Worm (Caenorhabditis elegans) whole organism, midembryonic: ENCODE data around the gene yju-2.

ENCODE experiments used
- T22C8.4 ChIP-seq: fragments of 200-800 bp; sonication (Bioruptor generic); IDR thresholded peaks from 2 replicates; pipeline ENCODE4 v1.3.6; 2022; ENCODE audit warnings: missing genetic modification characterization, missing compliant biosample characterization
- cog-1 ChIP-seq: sonication (generic microtip); optimal IDR thresholded peaks from 2 replicates; lab custom pipeline; 2016; ENCODE audit warnings: missing genetic modification characterization, missing compliant biosample characterization
- flt-1 ChIP-seq: fragments of 200-800 bp; sonication (Bioruptor generic); IDR thresholded peaks from 2 replicates; pipeline ENCODE4 v1.3.6; 2022; ENCODE audit warnings: missing genetic modification characterization, missing compliant biosample characterization
- klf-2 ChIP-seq: fragments of 200-800 bp; sonication (Bioruptor generic); conservative IDR thresholded peaks from 2 replicates; pipeline ENCODE4 v1.3.6; 2022; ENCODE audit warnings: missing genetic modification reagents, missing genetic modification characterization, missing compliant biosample characterization
- med-1 ChIP-seq: sonication (generic microtip); optimal IDR thresholded peaks from 2 replicates; lab custom pipeline; 2017; ENCODE audit warnings: missing genetic modification characterization, mild to moderate bottlenecking, missing compliant biosample characterization, antibody characterized with exemption, missing genetic modification reagents; ENCODE audit not compliant: insufficient read depth
- ref-1 ChIP-seq: fragments of 200-800 bp; sonication (Bioruptor generic); conservative IDR thresholded peaks from 2 replicates; pipeline ENCODE4 v1.3.6; 2022; ENCODE audit warnings: missing genetic modification reagents, missing genetic modification characterization, missing compliant biosample characterization
- tab-1 ChIP-seq: fragments of 200-800 bp; sonication (Bioruptor generic); IDR thresholded peaks from 2 replicates; pipeline ENCODE4 v1.3.6; 2022; ENCODE audit warnings: missing genetic modification characterization, missing compliant biosample characterization
- ztf-23 ChIP-seq: fragments of 200-800 bp; sonication (Bioruptor generic); IDR thresholded peaks from 2 replicates; pipeline ENCODE4 v1.3.6; 2022; ENCODE audit warnings: missing genetic modification reagents, missing genetic modification characterization, missing compliant biosample characterization
- ztf-29 ChIP-seq: fragments of 200-800 bp; sonication (Bioruptor generic); IDR thresholded peaks from 2 replicates; pipeline ENCODE4 v1.3.6; 2022; ENCODE audit warnings: missing genetic modification reagents, missing genetic modification characterization, missing compliant biosample characterization

The yju-2 gene

ce11 chrIII:7150162-7150561 is 34.0 kb upstream of the yju-2 start:
- TF ChIP-seq T22C8.4 (GFP tag; lab: Robert Waterston, UW), result no peak
- no peak for TF ChIP-seq ztf-29 (GFP tag; lab: Robert Waterston, UW)
- no peak for TF ChIP-seq tab-1 (GFP tag; lab: Robert Waterston, UW)
- no peak for TF ChIP-seq ztf-23 (GFP tag; lab: Robert Waterston, UW)
- no peak for TF ChIP-seq med-1 (GFP tag; lab: Kevin White, UChicago)
- no peak for TF ChIP-seq flt-1

DNA sequence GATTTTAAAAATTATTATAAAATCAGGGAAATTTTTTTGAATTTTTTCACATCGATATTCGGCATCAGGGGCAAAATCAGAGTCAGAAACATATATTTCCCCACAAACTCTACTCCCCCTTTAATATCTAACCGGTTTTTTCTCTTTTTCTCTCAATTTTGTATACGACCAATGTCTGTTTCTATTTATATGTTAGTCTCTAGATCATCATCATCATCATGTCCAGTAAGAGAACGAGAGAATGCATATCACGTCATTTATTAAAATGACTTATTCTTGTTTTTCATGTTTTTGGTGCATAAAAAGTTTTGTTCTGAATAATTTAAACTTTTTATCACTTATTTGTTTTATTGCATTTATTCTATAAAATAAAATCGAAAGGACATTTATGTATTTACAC is 31.6 kb upstream of the yju-2 start:
- no peak for TF ChIP-seq ztf-29 (GFP tag; lab: Robert Waterston, UW)
- no peak for TF ChIP-seq tab-1 (GFP tag; lab: Robert Waterston, UW)
- TF ChIP-seq med-1 (GFP tag; lab: Kevin White, UChicago), result no peak
- TF ChIP-seq klf-2 (GFP tag; lab: Robert Waterston, UW), result no peak
- no peak for TF ChIP-seq ref-1 (GFP tag; lab: Robert Waterston, UW)
- TF ChIP-seq ztf-23 (GFP tag; lab: Robert Waterston, UW), result no peak
- TF ChIP-seq T22C8.4 (GFP tag; lab: Robert Waterston, UW), result no peak
- TF ChIP-seq flt-1, result no peak
- TF ChIP-seq cog-1 (tag; lab: Kevin White, UChicago), result no peak

DNA sequence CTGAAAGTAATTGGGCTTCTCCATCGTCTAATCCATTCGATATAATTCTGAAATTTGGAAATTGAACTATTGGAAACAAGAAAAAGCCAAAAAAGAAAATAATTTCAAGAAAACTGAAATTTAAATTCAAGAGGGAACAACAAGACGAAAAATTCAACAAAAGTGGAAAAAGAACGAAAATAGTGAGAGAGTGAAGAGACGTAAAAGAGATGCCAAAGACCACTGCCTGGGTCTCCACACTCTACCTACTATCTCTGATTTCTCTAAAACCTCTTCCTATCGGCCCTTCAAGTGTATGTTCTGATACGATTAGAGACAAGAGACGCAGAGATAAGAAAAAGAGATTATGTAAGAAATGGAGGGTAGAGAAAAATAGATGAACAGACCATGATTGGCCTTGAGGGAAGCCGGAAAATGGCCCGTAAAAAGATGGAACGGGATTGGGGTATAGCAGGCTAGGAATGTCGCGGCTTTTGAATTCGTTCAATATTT is 30.3 kb upstream of the yju-2 start, which contains the start of gene ogt-1:
Gene ogt-1 (minus strand): TSS at position 51 of the 492 bp plus-strand sequence.
- TF ChIP-seq klf-2 (GFP tag; lab: Robert Waterston, UW), result no peak
- peak; percentile 57; the same call in 1 of the 2 replicates for TF ChIP-seq ztf-23 (GFP tag; lab: Robert Waterston, UW)
- TF ChIP-seq med-1 (GFP tag; lab: Kevin White, UChicago), result no peak
- peak; percentile 69; the same call in 1 of the 2 replicates for TF ChIP-seq ztf-29 (GFP tag; lab: Robert Waterston, UW)
- TF ChIP-seq tab-1 (GFP tag; lab: Robert Waterston, UW), result no peak
- peak; percentile 47 for TF ChIP-seq cog-1 (tag; lab: Kevin White, UChicago)
- no peak for TF ChIP-seq flt-1
- TF ChIP-seq T22C8.4 (GFP tag; lab: Robert Waterston, UW), result no peak
- TF ChIP-seq ref-1 (GFP tag; lab: Robert Waterston, UW), result no peak

DNA sequence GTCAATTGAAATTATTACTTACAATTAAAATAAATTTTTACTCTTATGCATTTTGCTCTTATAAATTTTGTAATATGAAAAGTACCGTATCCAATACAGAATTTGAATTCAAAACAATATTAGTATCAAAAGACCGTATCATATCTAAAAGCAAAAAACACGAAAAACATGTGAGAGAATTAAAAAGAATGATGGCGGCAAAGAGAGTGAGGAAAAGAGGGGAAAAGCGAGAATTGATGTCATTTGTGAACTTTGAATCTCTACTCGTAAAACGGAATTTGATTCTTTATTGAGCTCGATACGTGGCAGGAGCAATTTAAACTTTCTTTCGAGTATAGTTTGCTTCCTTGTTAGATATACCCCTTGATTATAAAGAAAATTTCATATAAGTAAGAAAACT is 29.6 kb upstream of the yju-2 start:
- no peak for TF ChIP-seq ztf-23 (GFP tag; lab: Robert Waterston, UW)
- no peak for TF ChIP-seq klf-2 (GFP tag; lab: Robert Waterston, UW)
- no peak for TF ChIP-seq ztf-29 (GFP tag; lab: Robert Waterston, UW)
- TF ChIP-seq med-1 (GFP tag; lab: Kevin White, UChicago), result no peak

DNA sequence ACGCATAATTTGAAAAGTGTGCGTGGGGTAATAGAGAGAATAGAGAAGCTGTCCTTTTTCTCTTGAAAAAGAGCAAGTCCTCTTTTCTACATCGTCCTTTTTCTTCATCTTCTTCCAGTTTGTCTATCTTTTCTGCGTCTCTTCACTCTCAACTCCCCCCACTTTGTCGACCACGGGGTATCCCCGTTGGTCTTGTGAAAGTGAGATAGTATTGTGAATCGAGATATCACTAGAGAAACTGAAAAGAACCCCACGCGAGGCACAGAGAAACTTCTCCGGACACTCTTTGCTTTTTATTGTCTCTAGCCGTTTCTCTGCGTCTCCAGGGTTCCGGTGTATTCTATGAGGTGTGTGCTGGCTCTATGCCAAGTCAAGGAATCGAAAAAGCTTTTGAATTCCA is 28.5 kb upstream of the yju-2 start:
- TF ChIP-seq ref-1 (GFP tag; lab: Robert Waterston, UW) (no peak), flt-1 (peak; percentile 73; the same call in 1 of the 2 replicates), cog-1 (tag; lab: Kevin White, UChicago) (peak; percentile 82), ztf-23 (GFP tag; lab: Robert Waterston, UW) (peak; percentile 69; the same call in 1 of the 2 replicates)

DNA sequence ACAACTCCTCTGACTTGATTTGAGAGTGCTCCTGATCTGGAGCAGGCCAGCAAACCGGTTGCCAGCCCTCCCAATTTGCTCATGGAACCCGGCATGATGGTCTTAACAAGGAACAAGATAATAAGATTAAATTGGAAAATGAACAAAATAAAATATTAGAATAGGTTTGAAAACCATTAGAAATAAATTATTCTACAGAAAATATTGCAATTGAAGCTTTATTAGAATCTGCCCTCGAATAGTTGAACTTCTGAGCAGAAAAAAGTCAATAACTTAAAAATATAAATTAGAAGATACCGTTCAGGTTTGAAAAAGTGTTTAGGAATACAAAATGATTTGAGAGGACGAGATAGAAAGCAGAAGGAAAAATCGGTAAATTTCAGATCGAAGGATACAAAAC is 25.4 kb upstream of the yju-2 start, which contains the start of gene nuo-4:
Gene nuo-4 (minus strand): TSS at position 101 of the 400 bp plus-strand sequence.
- TF ChIP-seq ref-1 (GFP tag; lab: Robert Waterston, UW) (no peak), flt-1 (0 out of 2 replicates have a peak, but pooled peaks have one; percentile 38)

- no peak for TF ChIP-seq ref-1 (GFP tag; lab: Robert Waterston, UW)
- no peak for TF ChIP-seq klf-2 (GFP tag; lab: Robert Waterston, UW)
- no peak for TF ChIP-seq ztf-23 (GFP tag; lab: Robert Waterston, UW)
- no peak for TF ChIP-seq tab-1 (GFP tag; lab: Robert Waterston, UW)
- TF ChIP-seq ztf-29 (GFP tag; lab: Robert Waterston, UW), result no peak
- TF ChIP-seq cog-1 (tag; lab: Kevin White, UChicago), result no peak
- no peak for TF ChIP-seq flt-1
- no peak for TF ChIP-seq med-1 (GFP tag; lab: Kevin White, UChicago)
- no peak for TF ChIP-seq T22C8.4 (GFP tag; lab: Robert Waterston, UW)
Observed at ce11 chrIII:7159246-7159645, 24.9 kb upstream of the yju-2 start.

DNA sequence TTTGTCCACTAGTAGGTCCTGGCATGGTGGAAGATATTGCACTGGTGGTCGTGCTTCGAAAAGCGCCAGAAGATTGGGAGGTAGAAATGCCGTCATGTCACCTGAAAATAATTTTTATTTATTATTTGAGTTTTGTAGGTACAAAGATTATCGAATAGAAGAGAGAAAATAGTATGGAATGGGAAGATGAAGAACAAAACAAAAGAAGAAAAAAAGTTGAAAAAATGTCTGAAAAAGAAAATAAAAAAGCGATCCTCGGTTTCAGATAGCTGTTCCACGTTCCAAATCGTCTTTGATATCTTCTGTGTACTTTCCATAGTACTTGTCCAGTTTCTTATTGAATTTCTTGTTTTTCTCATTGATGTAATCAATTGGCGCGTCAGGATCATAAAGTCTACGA is 23.1 kb upstream of the yju-2 start, which contains the start of gene rnp-7:
Gene rnp-7 (minus strand): TSS at position 101 of the 400 bp plus-strand sequence.
- no peak for TF ChIP-seq klf-2 (GFP tag; lab: Robert Waterston, UW)
- no peak for TF ChIP-seq ztf-29 (GFP tag; lab: Robert Waterston, UW)
- no peak for TF ChIP-seq T22C8.4 (GFP tag; lab: Robert Waterston, UW)
- no peak for TF ChIP-seq cog-1 (tag; lab: Kevin White, UChicago)
- TF ChIP-seq ztf-23 (GFP tag; lab: Robert Waterston, UW), result no peak
- TF ChIP-seq flt-1, result no peak
- no peak for TF ChIP-seq ref-1 (GFP tag; lab: Robert Waterston, UW)

ce11 chrIII:7162065-7162762 is 21.9 kb upstream of the yju-2 start, which contains the start of the genes syf-2 and K04G7.1:
Gene syf-2 (minus strand): TSS chrIII:7162115.
Gene K04G7.1 (plus strand): TSS chrIII:7162712.
- peak; percentile 67; the same call in 1 of the 2 replicates for TF ChIP-seq ztf-23 (GFP tag; lab: Robert Waterston, UW)
- TF ChIP-seq ref-1 (GFP tag; lab: Robert Waterston, UW), result no peak
- TF ChIP-seq cog-1 (tag; lab: Kevin White, UChicago), result peak; percentile 75
